Worm (Caenorhabditis elegans): Measurements from ENCODE around the gene mrps-7.
A peak's percentile ranks its signal among the peaks of the same experiment; 100 is the strongest.
"Not testable (repeated sequence)": the region's sequence is repeated elsewhere in the genome, so short reads cannot be mapped to it uniquely, and the experiment has no call there.

Gene mrps-7

ce11 chrIV:14784481-14784880 lies 17.0 kb upstream of the mrps-7 start, which contains the start of gene nlp-56:
nlp-56 (minus strand) TSS chrIV:14784737.
- TF ChIP-seq ceh-8 (GFP tag; optimal IDR thresholded peaks at IDR 0.05), result no peak
- no peak for TF ChIP-seq ceh-82 (tag; optimal IDR thresholded peaks at IDR 0.05)
- no peak for TF ChIP-seq blmp-1 (tag; optimal IDR thresholded peaks at IDR 0.05)
- TF ChIP-seq mep-1 (tag; optimal IDR thresholded peaks at IDR 0.05), result no peak
- no peak for TF ChIP-seq alr-1 (tag; optimal IDR thresholded peaks at IDR 0.05; ENCODE audit: borderline replicate concordance)
- TF ChIP-seq ets-5 (GFP tag; IDR thresholded peaks at IDR 0.05), result no peak
- TF ChIP-seq nhr-19 (GFP tag; conservative IDR thresholded peaks at IDR 0.05), result no peak
- no peak for TF ChIP-seq vab-15 (tag; optimal IDR thresholded peaks at IDR 0.05)
- TF ChIP-seq aha-1 (tag; optimal IDR thresholded peaks at IDR 0.05), result no peak
- TF ChIP-seq nhr-47 (tag; optimal IDR thresholded peaks at IDR 0.05), result no peak
- no peak for TF ChIP-seq hlh-4 (tag; optimal IDR thresholded peaks at IDR 0.05)
- no peak for TF ChIP-seq ceh-90 (tag; optimal IDR thresholded peaks at IDR 0.05)

- TF ChIP-seq ama-1 (optimal IDR thresholded peaks at IDR 0.05) (no peak), aha-1 (tag; optimal IDR thresholded peaks at IDR 0.05) (no peak), sptf-1 (tag; optimal IDR thresholded peaks at IDR 0.05) (no peak), unc-30 (tag; optimal IDR thresholded peaks at IDR 0.05) (no peak), vab-15 (tag; optimal IDR thresholded peaks at IDR 0.05) (no peak), nhr-47 (tag; optimal IDR thresholded peaks at IDR 0.05) (no peak), Y116A8C.19 (tag; optimal IDR thresholded peaks at IDR 0.05; ENCODE audit: borderline replicate concordance) (no peak), rnt-1 (tag; optimal IDR thresholded peaks at IDR 0.05) (no peak), hlh-17 (GFP tag; optimal IDR thresholded peaks at IDR 0.05; ENCODE audit: borderline replicate concordance) (no peak), fkh-10 (GFP tag; optimal IDR thresholded peaks at IDR 0.05) (no peak), pag-3 (tag; optimal IDR thresholded peaks at IDR 0.05; ENCODE audit: borderline replicate concordance, insufficient read depth) (no peak), elt-3 (tag; optimal IDR thresholded peaks at IDR 0.05) (no peak)
Measured at ce11 chrIV:14782211-14782610, 14.7 kb upstream of the mrps-7 start, which contains the start of gene Y57G11C.1130. Y57G11C.1130 (plus strand) TSS chrIV:14782511.

DNA sequence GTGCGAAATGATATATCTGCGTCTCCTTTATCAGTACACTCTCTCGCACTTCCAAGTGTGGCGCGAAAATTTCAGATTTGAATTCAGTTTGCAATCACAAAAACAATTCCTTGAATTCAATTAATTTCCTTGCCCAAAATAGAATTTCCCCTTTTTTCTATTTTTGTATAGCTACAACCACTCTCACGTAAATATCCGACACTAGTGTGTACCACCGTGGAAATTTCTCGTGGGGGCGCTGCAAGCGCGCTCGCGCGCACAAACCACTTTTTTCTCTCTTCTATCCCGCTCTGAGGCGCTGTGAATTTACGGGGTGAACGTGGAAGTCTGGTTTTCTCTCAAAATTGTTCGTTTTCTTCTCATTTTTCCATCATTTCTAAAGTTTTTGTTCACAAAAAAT lies 14.0 kb upstream of the mrps-7 start, which contains the start of gene Y57G11C.8:
TSS of gene Y57G11C.8 (plus strand) at position 301 of the 400 bp plus-strand sequence.
- TF ChIP-seq nhr-90 (tag; optimal IDR thresholded peaks at IDR 0.05; ENCODE audit: poor library complexity) (no peak), vab-15 (tag; optimal IDR thresholded peaks at IDR 0.05) (no peak), tlp-1 (tag; optimal IDR thresholded peaks at IDR 0.05) (no peak), pqm-1 (tag; optimal IDR thresholded peaks at IDR 0.05) (no peak), ama-1 (optimal IDR thresholded peaks at IDR 0.05) (no peak), skn-1 (tag; optimal IDR thresholded peaks at IDR 0.05) (no peak), swsn-7 (tag; optimal IDR thresholded peaks at IDR 0.05) (no peak), mef-2 (tag; optimal IDR thresholded peaks at IDR 0.05) (no peak), nhr-47 (tag; optimal IDR thresholded peaks at IDR 0.05) (no peak), jun-1 (tag; optimal IDR thresholded peaks at IDR 0.05) (no peak), nhr-19 (GFP tag; conservative IDR thresholded peaks at IDR 0.05) (no peak), lin-15B (tag; optimal IDR thresholded peaks at IDR 0.05) (no peak), egl-13 (tag; optimal IDR thresholded peaks at IDR 0.05) (no peak)

DNA sequence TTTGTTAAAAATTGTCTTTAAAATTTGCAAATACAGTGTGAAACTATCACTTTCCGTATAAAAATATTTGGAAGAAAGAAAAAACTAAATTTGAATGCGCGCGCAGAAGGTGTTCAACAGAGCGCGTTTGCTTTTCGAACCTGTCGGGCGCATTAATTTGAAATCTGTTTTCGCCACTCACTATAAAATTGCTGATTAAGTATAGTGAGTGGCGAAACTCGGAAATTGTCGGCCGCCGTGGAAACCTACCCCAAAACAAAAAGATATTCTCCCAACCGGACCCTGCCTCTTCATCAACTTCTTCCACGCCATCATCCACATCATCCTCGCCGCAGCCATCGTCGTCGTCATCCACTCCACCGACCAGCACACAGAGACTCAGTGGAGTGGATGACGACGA lies 13.0 kb upstream of the mrps-7 start:
- TF ChIP-seq efl-1 (optimal IDR thresholded peaks at IDR 0.05) (peak in 1 of 2 experiments; percentile 29), efl-1 (GFP tag; optimal IDR thresholded peaks at IDR 0.05 in 1 of 2) (peak in 1 of 2 experiments; percentile 8)

DNA sequence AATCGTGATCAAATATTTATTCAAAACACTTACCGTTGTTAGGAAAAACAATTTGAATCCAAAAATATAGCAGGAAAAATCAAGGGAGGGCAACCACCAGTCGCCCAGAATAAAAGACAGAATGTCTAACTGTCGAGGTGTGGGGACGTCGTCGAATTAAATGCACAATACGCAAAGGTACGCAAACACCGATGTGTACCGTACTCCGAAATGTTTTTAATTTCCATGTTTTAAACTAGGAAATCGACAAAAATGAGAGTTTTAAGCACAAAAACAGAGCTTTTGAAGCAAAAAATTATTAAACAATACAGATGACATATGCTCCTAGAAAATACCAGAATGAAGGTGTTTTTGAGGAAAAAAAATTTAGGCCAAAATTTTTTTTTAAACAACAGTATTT lies 6.9 kb upstream of the mrps-7 start, which contains the start of gene Y57G11C.51:
TSS of gene Y57G11C.51 (minus strand) at position 101 of the 400 bp plus-strand sequence.
- TF ChIP-seq jun-1, sox-4, elt-2 (tag; optimal IDR thresholded peaks at IDR 0.05): not testable (repeated sequence)

Data from whole organism, L1 larva.